Fruit fly (Drosophila melanogaster) whole organism, embryonic: ENCODE results near the gene CG46308.

Experiments used
- Adf1 ChIP-seq: fragments of 200-800 bp; sonication (Bioruptor generic); IDR thresholded peaks from 2 replicates; pipeline ENCODE4 v1.3.6; 2022; ENCODE audit warnings: missing biosample characterization, missing genetic modification characterization
- Bgb ChIP-seq: fragments of 200-800 bp; sonication (Bioruptor generic); IDR thresholded peaks from 2 replicates; pipeline ENCODE4 v1.3.6; 2022; ENCODE audit warnings: missing biosample characterization, missing genetic modification characterization; ENCODE audit not compliant: partially characterized antibody
- CG11247 ChIP-seq: fragments of 200-800 bp; sonication (Bioruptor generic); IDR thresholded peaks from 2 replicates; pipeline ENCODE4 v1.3.6; 2022; ENCODE audit warnings: missing biosample characterization, missing genetic modification characterization
- CG11504 ChIP-seq: fragments of 200-800 bp; sonication (Bioruptor generic); optimal IDR thresholded peaks from 3 replicates; lab custom pipeline; 2019; ENCODE audit warnings: missing biosample characterization, mild to moderate bottlenecking, missing genetic modification characterization, moderate library complexity
- CG13894 ChIP-seq: fragments of 200-800 bp; sonication (Bioruptor generic); optimal IDR thresholded peaks from 3 replicates; lab custom pipeline; 2018; ENCODE audit warnings: missing biosample characterization, mild to moderate bottlenecking, missing genetic modification characterization, moderate library complexity
- CG14014 ChIP-seq: fragments of 200-800 bp; sonication (Bioruptor generic); IDR thresholded peaks from 2 replicates; pipeline ENCODE4 v1.3.6; 2022; ENCODE audit warnings: missing biosample characterization, missing genetic modification characterization
- CG14965 ChIP-seq: fragments of 200-800 bp; sonication (Bioruptor generic); optimal IDR thresholded peaks from 2 replicates; lab custom pipeline; 2016; ENCODE audit warnings: missing biosample characterization, missing genetic modification characterization, borderline replicate concordance
- CG15011 ChIP-seq: fragments of 200-800 bp; sonication (Bioruptor generic); optimal IDR thresholded peaks from 3 replicates; lab custom pipeline; 2018; ENCODE audit warnings: missing biosample characterization, mild to moderate bottlenecking, missing genetic modification characterization
- CG1529 ChIP-seq: fragments of 200-800 bp; sonication (Bioruptor generic); optimal IDR thresholded peaks from 3 replicates; lab custom pipeline; 2018; ENCODE audit warnings: missing biosample characterization, missing genetic modification characterization
- CG15514 ChIP-seq: fragments of 200-800 bp; sonication (Bioruptor generic); optimal IDR thresholded peaks from 3 replicates; lab custom pipeline; 2017; ENCODE audit warnings: missing biosample characterization, missing genetic modification characterization, mild to moderate bottlenecking, moderate library complexity, missing genetic modification reagents
- CG17612 ChIP-seq: fragments of 200-800 bp; sonication (Bioruptor generic); IDR thresholded peaks from 2 replicates; pipeline ENCODE4 v1.3.6; 2022; ENCODE audit warnings: missing biosample characterization, missing genetic modification characterization
- CG2116 ChIP-seq: fragments of 200-800 bp; sonication (Bioruptor generic); optimal IDR thresholded peaks from 3 replicates; lab custom pipeline; 2018; ENCODE audit warnings: missing biosample characterization, mild to moderate bottlenecking, missing genetic modification characterization
- CG3163 ChIP-seq: fragments of 200-800 bp; sonication (Bioruptor generic); optimal IDR thresholded peaks from 3 replicates; lab custom pipeline; 2016; ENCODE audit warnings: missing biosample characterization, missing genetic modification characterization
- CG33557 ChIP-seq: fragments of 200-800 bp; sonication (Bioruptor generic); optimal IDR thresholded peaks from 2 replicates; lab custom pipeline; 2019; ENCODE audit warnings: missing biosample characterization, mild to moderate bottlenecking, missing genetic modification characterization, moderate library complexity
- CG4360 ChIP-seq: fragments of 200-800 bp; sonication (Bioruptor generic); IDR thresholded peaks from 2 replicates; pipeline ENCODE4 v1.3.6; 2022; ENCODE audit warnings: missing biosample characterization, missing genetic modification characterization
- CG4404 ChIP-seq: fragments of 200-800 bp; sonication (Bioruptor generic); IDR thresholded peaks from 2 replicates; pipeline ENCODE4 v1.3.6; 2022; ENCODE audit warnings: missing biosample characterization, missing genetic modification characterization
- CG5180 ChIP-seq: fragments of 200-800 bp; sonication (Bioruptor generic); optimal IDR thresholded peaks from 3 replicates; lab custom pipeline; 2017; ENCODE audit warnings: missing biosample characterization, missing genetic modification characterization, mild to moderate bottlenecking, moderate library complexity, missing genetic modification reagents
- CG6791 ChIP-seq: fragments of 200-800 bp; sonication (Bioruptor generic); IDR thresholded peaks from 3 replicates; pipeline ENCODE4 v1.3.6; 2022; ENCODE audit warnings: missing biosample characterization, missing genetic modification characterization; ENCODE audit not compliant: partially characterized antibody
- CG7372 ChIP-seq: fragments of 200-800 bp; sonication (Bioruptor generic); IDR thresholded peaks from 2 replicates; pipeline ENCODE4 v1.3.6; 2022; ENCODE audit warnings: missing biosample characterization, missing genetic modification characterization
- CG7839 ChIP-seq: fragments of 200-800 bp; sonication (Bioruptor generic); optimal IDR thresholded peaks from 3 replicates; lab custom pipeline; 2018; ENCODE audit warnings: missing biosample characterization, mild to moderate bottlenecking, missing genetic modification characterization, moderate library complexity
- CHES-1-like ChIP-seq: fragments of 200-800 bp; sonication (Bioruptor generic); optimal IDR thresholded peaks from 2 replicates; lab custom pipeline; 2016; ENCODE audit warnings: missing biosample characterization, missing genetic modification characterization
- ERR ChIP-seq: fragments of 200-800 bp; sonication (Bioruptor generic); optimal IDR thresholded peaks from 2 replicates; lab custom pipeline; 2016; ENCODE audit warnings: missing biosample characterization, missing genetic modification characterization
- Fer3 ChIP-seq: fragments of 200-800 bp; sonication (Bioruptor generic); optimal IDR thresholded peaks from 2 replicates; lab custom pipeline; 2018; ENCODE audit warnings: missing biosample characterization, mild to moderate bottlenecking, missing genetic modification characterization, moderate library complexity
- HLH4C ChIP-seq: fragments of 200-800 bp; sonication (Bioruptor generic); IDR thresholded peaks from 3 replicates; pipeline ENCODE4 v1.3.6; 2022; ENCODE audit warnings: missing biosample characterization, missing genetic modification characterization; ENCODE audit not compliant: partially characterized antibody
- Hsf ChIP-seq: fragments of 200-800 bp; sonication (Bioruptor generic); optimal IDR thresholded peaks from 3 replicates; lab custom pipeline; 2016; ENCODE audit warnings: missing biosample characterization, missing genetic modification characterization
- Med ChIP-seq: fragments of 200-800 bp; sonication (Bioruptor generic); peaks from one replicate; lab custom pipeline; 2016; ENCODE audit warnings: missing biosample characterization, missing genetic modification characterization, mild to moderate bottlenecking, inconsistent platforms, moderate library complexity
- Nf-YA ChIP-seq: fragments of 200-800 bp; sonication (Bioruptor generic); IDR thresholded peaks from 2 replicates; pipeline ENCODE4 v1.3.6; 2022; ENCODE audit warnings: missing biosample characterization, missing genetic modification characterization
- Pdp1 ChIP-seq, 2 experiments: fragments of 200-800 bp; sonication (Bioruptor generic); optimal IDR thresholded peaks; 3 replicates each; lab custom pipeline; 2016; ENCODE audit warnings: missing biosample characterization in 2 of 2, missing genetic modification characterization in 2 of 2, mild to moderate bottlenecking in 1 of 2, moderate library complexity in 1 of 2
- Scr ChIP-seq: fragments of 200-800 bp; sonication (Bioruptor generic); IDR thresholded peaks from 2 replicates; pipeline ENCODE4 v1.3.6; 2022; ENCODE audit warnings: missing biosample characterization, missing genetic modification characterization; ENCODE audit not compliant: partially characterized antibody
- Ssrp ChIP-seq: fragments of 200-800 bp; sonication (Bioruptor generic); optimal IDR thresholded peaks from 2 replicates; lab custom pipeline; 2018; ENCODE audit warnings: missing biosample characterization, mild to moderate bottlenecking, missing genetic modification characterization, moderate library complexity
- Xrp1 ChIP-seq: fragments of 200-800 bp; sonication (Bioruptor generic); IDR thresholded peaks from 2 replicates; pipeline ENCODE4 v1.3.6; 2022; ENCODE audit warnings: missing biosample characterization, missing genetic modification characterization
- az2 ChIP-seq: fragments of 200-800 bp; sonication (Bioruptor generic); optimal IDR thresholded peaks from 3 replicates; lab custom pipeline; 2016; ENCODE audit warnings: missing biosample characterization, missing genetic modification characterization
- bowl ChIP-seq: fragments of 200-800 bp; sonication (Bioruptor generic); IDR thresholded peaks from 2 replicates; pipeline ENCODE4 v1.3.6; 2022; ENCODE audit warnings: missing biosample characterization, missing genetic modification characterization
- chif ChIP-seq, 2 experiments: fragments of 200-800 bp; sonication (Bioruptor generic); optimal IDR thresholded peaks; 3 replicates each; lab custom pipeline; 2016; ENCODE audit warnings: missing biosample characterization in 2 of 2, missing genetic modification characterization in 2 of 2
- ci ChIP-seq: fragments of 200-800 bp; sonication (Bioruptor generic); IDR thresholded peaks from 3 replicates; pipeline ENCODE4 v1.3.6; 2022; ENCODE audit warnings: missing biosample characterization, missing genetic modification characterization
- cwo ChIP-seq: fragments of 200-800 bp; sonication (Bioruptor generic); optimal IDR thresholded peaks from 3 replicates; lab custom pipeline; 2017; ENCODE audit warnings: missing biosample characterization, missing genetic modification characterization, mild to moderate bottlenecking, moderate library complexity, missing genetic modification reagents
- dimm ChIP-seq: fragments of 200-800 bp; sonication (Bioruptor generic); IDR thresholded peaks from 2 replicates; pipeline ENCODE4 v1.3.6; 2022; ENCODE audit warnings: missing biosample characterization, missing genetic modification characterization
- dmrt99B ChIP-seq: fragments of 200-800 bp; sonication (Bioruptor generic); optimal IDR thresholded peaks from 2 replicates; lab custom pipeline; 2018; ENCODE audit warnings: missing biosample characterization, mild to moderate bottlenecking, missing genetic modification characterization, moderate library complexity
- gcm2 ChIP-seq: fragments of 200-800 bp; sonication (Bioruptor generic); optimal IDR thresholded peaks from 2 replicates; lab custom pipeline; 2016; ENCODE audit warnings: missing biosample characterization, missing genetic modification characterization
- gt ChIP-seq: fragments of 200-800 bp; sonication (Bioruptor generic); IDR thresholded peaks from 2 replicates; pipeline ENCODE4 v1.3.6; 2022; ENCODE audit warnings: missing biosample characterization, missing genetic modification characterization
- nau ChIP-seq: fragments of 200-800 bp; sonication (Bioruptor generic); optimal IDR thresholded peaks from 3 replicates; lab custom pipeline; 2017; ENCODE audit warnings: missing biosample characterization, mild to moderate bottlenecking, missing genetic modification characterization, missing genetic modification reagents
- pan ChIP-seq, 4 experiments: fragments of >200 bp in 3 of 4; fragments of 200-800 bp in 1 of 4; sonication (Bioruptor generic) in 1 of 4; optimal IDR thresholded peaks in 3 of 4; IDR thresholded peaks in 1 of 4; 2 replicates each; pipeline versions ENCODE4 v1.3.6 to Lab custom; 2017 to 2022; ENCODE audit warnings: missing biosample characterization in 2 of 4, missing genetic modification characterization in 2 of 4, mixed read lengths in 1 of 4
- peb ChIP-seq: fragments of 200-800 bp; sonication (Bioruptor generic); IDR thresholded peaks from 2 replicates; pipeline ENCODE4 v1.3.6; 2022; ENCODE audit warnings: missing biosample characterization, missing genetic modification characterization
- pho ChIP-seq: fragments of 200-800 bp; sonication (Bioruptor generic); optimal IDR thresholded peaks from 2 replicates; lab custom pipeline; 2016; ENCODE audit warnings: missing biosample characterization, missing genetic modification characterization
- pzg ChIP-seq: fragments of 200-800 bp; sonication (Bioruptor generic); optimal IDR thresholded peaks from 3 replicates; lab custom pipeline; 2018; ENCODE audit warnings: missing biosample characterization, mild to moderate bottlenecking, missing genetic modification characterization, moderate library complexity
- tio ChIP-seq: fragments of 200-800 bp; sonication (Bioruptor generic); optimal IDR thresholded peaks from 2 replicates; lab custom pipeline; 2017; ENCODE audit warnings: missing biosample characterization, missing genetic modification characterization, inconsistent platforms
- wdn ChIP-seq: fragments of 200-800 bp; sonication (Bioruptor generic); IDR thresholded peaks from 2 replicates; pipeline ENCODE4 v1.3.6; 2022; ENCODE audit warnings: missing biosample characterization, missing genetic modification characterization
- wek ChIP-seq: fragments of 200-800 bp; sonication (Bioruptor generic); optimal IDR thresholded peaks from 3 replicates; lab custom pipeline; 2018; ENCODE audit warnings: missing biosample characterization, mild to moderate bottlenecking, missing genetic modification characterization, moderate library complexity
- z ChIP-seq: fragments of 200-800 bp; sonication (Bioruptor generic); IDR thresholded peaks from 3 replicates; pipeline ENCODE4 v1.3.6; 2022; ENCODE audit warnings: missing biosample characterization, missing genetic modification characterization

The CG46308 gene

dm6 chr2L:13445249-13445846 lies 16.2 kb upstream of the CG46308 start, which contains the start of gene Hacd2 (continued):
- TF ChIP-seq CG7372 (GFP tag; lab: Robert Waterston, UW) = no peak
- peak; percentile 40; the same call in 1 of the 2 replicates for TF ChIP-seq Bgb (GFP tag; lab: Robert Waterston, UW)
- TF ChIP-seq Adf1 (GFP tag; lab: Robert Waterston, UW) = no peak
- no peak for TF ChIP-seq CG11504 (tag; lab: Kevin White, UChicago)
- peak in 1 of 2 experiments; percentile 77 for TF ChIP-seq Pdp1 (GFP tag; optimal IDR thresholded peaks at IDR 0.05; lab: Kevin White, UChicago)
- TF ChIP-seq CG33557 = no peak
- peak; percentile 33 for TF ChIP-seq CG3163 (GFP tag; lab: Kevin White, UChicago)
- no peak for TF ChIP-seq wdn (GFP tag; lab: Robert Waterston, UW)
- no peak for TF ChIP-seq CG15011 (GFP tag; lab: Kevin White, UChicago)
- no peak for TF ChIP-seq gt (GFP tag; lab: Robert Waterston, UW)
- peak; percentile 53 for TF ChIP-seq ERR (GFP tag; lab: Kevin White, UChicago)
- TF ChIP-seq z (GFP tag; lab: Robert Waterston, UW) = no peak
- no peak for TF ChIP-seq wek (GFP tag; lab: Kevin White, UChicago)
- TF ChIP-seq Fer3 = no peak
- TF ChIP-seq Scr (GFP tag; lab: Robert Waterston, UW) = peak; percentile 46
- no peak for TF ChIP-seq CG17612 (GFP tag; lab: Robert Waterston, UW)
- TF ChIP-seq tio (GFP tag; lab: Kevin White, UChicago) = no peak
- TF ChIP-seq bowl = no peak
- TF ChIP-seq CHES-1-like (GFP tag; lab: Kevin White, UChicago) = peak; percentile 55
- TF ChIP-seq CG5180 (GFP tag; lab: Kevin White, UChicago) = no peak
- peak; percentile 24 for TF ChIP-seq Hsf (GFP tag; lab: Kevin White, UChicago)
- TF ChIP-seq gcm2 (GFP tag; lab: Kevin White, UChicago) = no peak
- no peak for TF ChIP-seq CG14965 (GFP tag; lab: Kevin White, UChicago)
- no peak for TF ChIP-seq nau (GFP tag; lab: Kevin White, UChicago)
- no peak for TF ChIP-seq dimm
- TF ChIP-seq CG7839 (tag; lab: Kevin White, UChicago) = no peak
- TF ChIP-seq Med = peak; percentile 82
- peak; percentile 63; the same call in 2 of the 3 replicates for TF ChIP-seq CG6791 (GFP tag; lab: Robert Waterston, UW)
- no peak for TF ChIP-seq CG4404
- TF ChIP-seq az2 = no peak
- no peak for TF ChIP-seq pan (optimal IDR thresholded peaks at IDR 0.05; lab: Kevin White, UChicago)
- peak in 1 of 2 experiments; percentile 12 for TF ChIP-seq pan (GFP tag; optimal IDR thresholded peaks at IDR 0.05 in 1 of 2, IDR thresholded peaks at IDR 0.05 in 1 of 2)
- TF ChIP-seq CG2116 (GFP tag; lab: Kevin White, UChicago) = peak; percentile 48
- no peak for TF ChIP-seq CG11247
- TF ChIP-seq ci (GFP tag; lab: Robert Waterston, UW) = peak; percentile 53
- TF ChIP-seq CG13894 (tag; lab: Kevin White, UChicago) = no peak
- TF ChIP-seq pzg = peak; percentile 95
- 0 out of 2 replicates have a peak, but pooled peaks have one; percentile 14 for TF ChIP-seq Xrp1 (GFP tag; lab: Robert Waterston, UW)
- TF ChIP-seq pho (GFP tag; lab: Kevin White, UChicago) = peak; percentile 39
- TF ChIP-seq CG15514 (GFP tag; lab: Kevin White, UChicago) = peak; percentile 87
- no peak for TF ChIP-seq Nf-YA (GFP tag; lab: Robert Waterston, UW)
- peak; percentile 17 for TF ChIP-seq CG1529 (GFP tag; lab: Kevin White, UChicago)
- TF ChIP-seq Ssrp = no peak
- no peak for TF ChIP-seq HLH4C
- 0 out of 2 replicates have a peak, but pooled peaks have one; percentile 9 for TF ChIP-seq CG14014
- TF ChIP-seq CG4360 = no peak
- peak in 1 of 2 experiments; percentile 11 for TF ChIP-seq chif (GFP tag; optimal IDR thresholded peaks at IDR 0.05; lab: Kevin White, UChicago)
- no peak for TF ChIP-seq cwo (GFP tag; lab: Kevin White, UChicago)
- no peak for TF ChIP-seq dmrt99B (tag; lab: Kevin White, UChicago)
- no peak for TF ChIP-seq peb
